Fruit fly (Drosophila melanogaster): ENCODE data around the gene zfh1.

zfh1 gene

DNA sequence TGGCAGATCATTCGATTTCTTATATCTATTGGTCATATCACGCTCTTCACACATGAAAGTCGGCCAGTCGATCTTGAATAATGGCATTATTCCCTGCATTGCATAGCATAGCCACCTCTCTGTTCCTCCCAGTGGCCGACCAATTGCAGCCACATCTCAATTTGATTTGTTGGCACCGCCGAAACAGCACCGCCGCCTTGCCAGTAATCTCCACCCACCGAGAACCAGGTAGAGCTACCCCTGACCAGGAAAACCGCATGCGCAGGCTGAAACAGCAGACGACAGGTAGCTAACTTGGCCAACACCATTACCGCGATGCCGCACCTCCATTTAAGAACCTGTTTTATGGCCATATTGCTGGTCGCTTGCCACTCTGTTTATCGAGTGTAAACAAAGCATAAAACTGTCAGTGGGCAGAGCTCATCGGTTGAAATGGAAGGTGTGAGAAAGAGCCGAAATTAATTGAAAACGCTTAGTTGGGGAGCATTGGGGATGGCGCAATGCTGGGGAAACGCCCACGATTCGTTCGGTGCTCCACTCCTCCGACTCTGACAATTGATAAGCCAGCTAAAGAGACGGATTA, 1.3 kb downstream of the zfh1 start (continued):
- TF ChIP-seq mirr (GFP tag; optimal IDR thresholded peaks at IDR 0.05) (no peak), NFAT (GFP tag; IDR thresholded peaks at IDR 0.05) (no peak), CG17359 (tag; optimal IDR thresholded peaks at IDR 0.05) (peak; percentile 12), CG15696 (tag; optimal IDR thresholded peaks at IDR 0.05) (peak; percentile 71), CG15479 (GFP tag; optimal IDR thresholded peaks at IDR 0.05) (peak; percentile 50), CG1603 (tag; optimal IDR thresholded peaks at IDR 0.05) (peak; percentile 60), gce (GFP tag; IDR thresholded peaks at IDR 0.05) (no peak), CG12236 (GFP tag; optimal IDR thresholded peaks at IDR 0.05) (peak; percentile 33), odd (GFP tag; optimal IDR thresholded peaks at IDR 0.05) (peak; percentile 17), Vsx1 (GFP tag; optimal IDR thresholded peaks at IDR 0.05) (peak; percentile 46), CG18262 (tag; optimal IDR thresholded peaks at IDR 0.05) (peak; percentile 15), CG17186 (GFP tag; optimal IDR thresholded peaks at IDR 0.05) (peak; percentile 15), ac (GFP tag; optimal IDR thresholded peaks at IDR 0.05) (peak; percentile 53), trh (GFP tag; optimal IDR thresholded peaks at IDR 0.05) (no peak), CG32532 (GFP tag; IDR thresholded peaks at IDR 0.05) (no peak), unpg (GFP tag; optimal IDR thresholded peaks at IDR 0.05) (peak; percentile 15), CG9727 (GFP tag; optimal IDR thresholded peaks at IDR 0.05) (peak; percentile 53), luna (GFP tag; optimal IDR thresholded peaks at IDR 0.05) (no peak), CG12155 (GFP tag; optimal IDR thresholded peaks at IDR 0.05) (no peak), CG33557 (GFP tag; optimal IDR thresholded peaks at IDR 0.05) (peak; percentile 67), org-1 (GFP tag; optimal IDR thresholded peaks at IDR 0.05) (peak; percentile 55), CG4360 (GFP tag; IDR thresholded peaks at IDR 0.05) (0 out of 2 replicates have a peak, but pooled peaks have one; percentile 9), lola (GFP tag; optimal IDR thresholded peaks at IDR 0.05) (peak in 1 of 3 experiments; percentile 18), ATbp (GFP tag; optimal IDR thresholded peaks at IDR 0.05) (peak; percentile 43), CG2678 (tag; optimal IDR thresholded peaks at IDR 0.05) (peak; percentile 21), cad (GFP tag; optimal IDR thresholded peaks at IDR 0.05) (peak; percentile 89), CG17328 (GFP tag; IDR thresholded peaks at IDR 0.05) (no peak), Elba2 (GFP tag; optimal IDR thresholded peaks at IDR 0.05) (no peak), HmgD (GFP tag; optimal IDR thresholded peaks at IDR 0.05) (peak; percentile 34), Sry-δ (GFP tag; optimal IDR thresholded peaks at IDR 0.05) (no peak), klu (GFP tag; IDR thresholded peaks at IDR 0.05) (no peak), sd (tag; optimal IDR thresholded peaks at IDR 0.05) (no peak), CG11723 (GFP tag; optimal IDR thresholded peaks at IDR 0.05) (peak; percentile 10), C15 (GFP tag; IDR thresholded peaks at IDR 0.05) (no peak), HLHmδ (GFP tag; optimal IDR thresholded peaks at IDR 0.05) (peak; percentile 85), MTF-1 (GFP tag; optimal IDR thresholded peaks at IDR 0.05; ENCODE audit: borderline replicate concordance) (peak; percentile 76), Nf-YC (tag; optimal IDR thresholded peaks at IDR 0.05) (peak; percentile 93), chm (GFP tag; IDR thresholded peaks at IDR 0.05) (peak; percentile 41; the same call in 1 of the 2 replicates), wek (GFP tag; optimal IDR thresholded peaks at IDR 0.05) (peak; percentile 79), otp (GFP tag; IDR thresholded peaks at IDR 0.05) (peak; percentile 56; the same call in 1 of the 3 replicates), fd102C (GFP tag; optimal IDR thresholded peaks at IDR 0.05) (peak; percentile 83), dmrt11E (tag; optimal IDR thresholded peaks at IDR 0.05) (peak; percentile 26), Stat92E (GFP tag; optimal IDR thresholded peaks at IDR 0.05) (no peak), Antp (GFP tag; optimal IDR thresholded peaks at IDR 0.05) (peak; percentile 16), CG6813 (GFP tag; optimal IDR thresholded peaks at IDR 0.05) (peak; percentile 40), corto (GFP tag; optimal IDR thresholded peaks at IDR 0.05) (no peak), Sry-β (GFP tag; optimal IDR thresholded peaks at IDR 0.05) (peak; percentile 24), bcd (GFP tag; optimal IDR thresholded peaks at IDR 0.05) (peak; percentile 33), ewg (GFP tag; optimal IDR thresholded peaks at IDR 0.05) (peak; percentile 42)
